Fruit fly (Drosophila melanogaster) whole organism, embryonic: ENCODE measurements around the gene CG11436.

ENCODE experiments used
- ATbp ChIP-seq: fragments of 200-800 bp; sonication (Bioruptor generic); optimal IDR thresholded peaks from 2 replicates; lab custom pipeline; 2017; ENCODE audit warnings: missing biosample characterization, mild to moderate bottlenecking, missing genetic modification characterization, missing genetic modification reagents
- B-H1 ChIP-seq: fragments of 200-800 bp; sonication (Bioruptor generic); IDR thresholded peaks from 3 replicates; pipeline ENCODE4 v1.3.6; 2022; ENCODE audit warnings: missing biosample characterization, missing genetic modification characterization
- B-H2 ChIP-seq: fragments of 200-800 bp; sonication (Bioruptor generic); optimal IDR thresholded peaks from 2 replicates; lab custom pipeline; 2018; ENCODE audit warnings: missing biosample characterization, mild to moderate bottlenecking, missing genetic modification characterization
- Blimp-1 ChIP-seq: fragments of 200-800 bp; sonication (Bioruptor generic); optimal IDR thresholded peaks from 3 replicates; lab custom pipeline; 2018; ENCODE audit warnings: missing biosample characterization, missing genetic modification characterization, mild to moderate bottlenecking, moderate library complexity, missing genetic modification reagents
- CG10147 ChIP-seq: fragments of 200-800 bp; sonication (Bioruptor generic); optimal IDR thresholded peaks from 2 replicates; lab custom pipeline; 2019; ENCODE audit warnings: missing biosample characterization, mild to moderate bottlenecking, missing genetic modification characterization, moderate library complexity
- CG11247 ChIP-seq: fragments of 200-800 bp; sonication (Bioruptor generic); IDR thresholded peaks from 2 replicates; pipeline ENCODE4 v1.3.6; 2022; ENCODE audit warnings: missing biosample characterization, missing genetic modification characterization
- CG11696 ChIP-seq: fragments of 200-800 bp; sonication (Bioruptor generic); IDR thresholded peaks from 2 replicates; pipeline ENCODE4 v1.3.6; 2022; ENCODE audit warnings: missing biosample characterization, missing genetic modification characterization
- CG11723 ChIP-seq: fragments of 200-800 bp; sonication (Bioruptor generic); optimal IDR thresholded peaks from 2 replicates; lab custom pipeline; 2017; ENCODE audit warnings: missing biosample characterization, mild to moderate bottlenecking, missing genetic modification characterization
- CG12942 ChIP-seq: fragments of 200-800 bp; sonication (Bioruptor generic); optimal IDR thresholded peaks from 3 replicates; lab custom pipeline; 2016; ENCODE audit warnings: missing biosample characterization, missing genetic modification characterization
- CG13287 ChIP-seq: fragments of 200-800 bp; sonication (Bioruptor generic); IDR thresholded peaks from 2 replicates; pipeline ENCODE4 v1.3.6; 2022; ENCODE audit warnings: missing biosample characterization, missing genetic modification characterization; ENCODE audit not compliant: partially characterized antibody
- CG30403 ChIP-seq: fragments of 200-800 bp; sonication (Bioruptor generic); optimal IDR thresholded peaks from 3 replicates; lab custom pipeline; 2016; ENCODE audit warnings: missing biosample characterization, missing genetic modification characterization
- CG4404 ChIP-seq: fragments of 200-800 bp; sonication (Bioruptor generic); IDR thresholded peaks from 2 replicates; pipeline ENCODE4 v1.3.6; 2022; ENCODE audit warnings: missing biosample characterization, missing genetic modification characterization
- CG6791 ChIP-seq: fragments of 200-800 bp; sonication (Bioruptor generic); IDR thresholded peaks from 3 replicates; pipeline ENCODE4 v1.3.6; 2022; ENCODE audit warnings: missing biosample characterization, missing genetic modification characterization; ENCODE audit not compliant: partially characterized antibody
- CG7271 ChIP-seq: fragments of 200-800 bp; sonication (Bioruptor generic); optimal IDR thresholded peaks from 2 replicates; lab custom pipeline; 2018; ENCODE audit warnings: missing biosample characterization, mild to moderate bottlenecking, missing genetic modification characterization, moderate library complexity
- CG7372 ChIP-seq: fragments of 200-800 bp; sonication (Bioruptor generic); IDR thresholded peaks from 2 replicates; pipeline ENCODE4 v1.3.6; 2022; ENCODE audit warnings: missing biosample characterization, missing genetic modification characterization
- CG8765 ChIP-seq: fragments of 200-800 bp; sonication (Bioruptor generic); IDR thresholded peaks from 2 replicates; pipeline ENCODE4 v1.3.6; 2022; ENCODE audit warnings: missing biosample characterization, missing genetic modification characterization
- CTCF ChIP-seq: fragments of 200-800 bp; sonication (Bioruptor generic); optimal IDR thresholded peaks from 2 replicates; lab custom pipeline; 2017; ENCODE audit warnings: missing biosample characterization, mild to moderate bottlenecking, missing genetic modification characterization, moderate library complexity
- E2f2 ChIP-seq: fragments of 200-800 bp; sonication (Bioruptor generic); IDR thresholded peaks from 2 replicates; pipeline ENCODE4 v1.3.6; 2022; ENCODE audit warnings: missing biosample characterization, missing genetic modification characterization
- HLH54F ChIP-seq: fragments of 200-800 bp; sonication (Bioruptor generic); optimal IDR thresholded peaks from 3 replicates; lab custom pipeline; 2016; ENCODE audit warnings: missing biosample characterization, missing genetic modification characterization
- Hand ChIP-seq: fragments of 200-800 bp; sonication (Bioruptor generic); optimal IDR thresholded peaks from 2 replicates; lab custom pipeline; 2017; ENCODE audit warnings: mild to moderate bottlenecking, missing biosample characterization, missing genetic modification reagents, missing genetic modification characterization
- Hmr ChIP-seq: fragments of 200-800 bp; sonication (Bioruptor generic); optimal IDR thresholded peaks from 3 replicates; lab custom pipeline; 2017; ENCODE audit warnings: mild to moderate bottlenecking, missing biosample characterization, missing genetic modification reagents, missing genetic modification characterization
- Hmx ChIP-seq: fragments of 200-800 bp; sonication (Bioruptor generic); optimal IDR thresholded peaks from 2 replicates; lab custom pipeline; 2016; ENCODE audit warnings: missing biosample characterization, missing genetic modification characterization
- Hr39 ChIP-seq: fragments of >200 bp; optimal IDR thresholded peaks from 2 replicates; lab custom pipeline; 2017
- Kr ChIP-seq: fragments of 200-800 bp; sonication (Bioruptor generic); optimal IDR thresholded peaks from 2 replicates; lab custom pipeline; 2017; ENCODE audit warnings: missing biosample characterization, mild to moderate bottlenecking, missing genetic modification characterization
- Nf-YC ChIP-seq: fragments of 200-800 bp; optimal IDR thresholded peaks from 3 replicates; lab custom pipeline; 2019; ENCODE audit warnings: missing biosample characterization, mild to moderate bottlenecking, missing genetic modification characterization, moderate library complexity
- Oaz ChIP-seq: fragments of 200-800 bp; sonication (Bioruptor generic); IDR thresholded peaks from 2 replicates; pipeline ENCODE4 v1.3.6; 2022; ENCODE audit warnings: missing biosample characterization, missing genetic modification characterization
- PHDP ChIP-seq: fragments of 200-800 bp; sonication (Bioruptor generic); optimal IDR thresholded peaks from 3 replicates; lab custom pipeline; 2018; ENCODE audit warnings: missing biosample characterization, mild to moderate bottlenecking, missing genetic modification characterization, moderate library complexity
- Ptx1 ChIP-seq: fragments of 200-800 bp; sonication (Bioruptor generic); IDR thresholded peaks from 2 replicates; pipeline ENCODE4 v1.3.6; 2022; ENCODE audit warnings: missing biosample characterization, missing genetic modification characterization
- Taf1 ChIP-seq: fragments of 200-800 bp; sonication (Bioruptor generic); IDR thresholded peaks from 2 replicates; pipeline ENCODE4 v1.3.6; 2022; ENCODE audit warnings: missing biosample characterization, missing genetic modification characterization
- crp ChIP-seq, 2 experiments: fragments of 200-800 bp; sonication (Bioruptor generic); optimal IDR thresholded peaks; 2 replicates in 1 of 2; 3 replicates in 1 of 2; lab custom pipeline; 2017; ENCODE audit warnings: missing biosample characterization in 2 of 2, missing genetic modification characterization in 2 of 2, mild to moderate bottlenecking in 1 of 2, moderate library complexity in 1 of 2
- eve ChIP-seq, 2 experiments: fragments of >200 bp; optimal IDR thresholded peaks; 2 replicates each; lab custom pipeline; 2017; ENCODE audit warnings: missing biosample characterization in 2 of 2, missing genetic modification characterization in 2 of 2
- fd96Cb ChIP-seq: fragments of 200-800 bp; sonication (Bioruptor generic); optimal IDR thresholded peaks from 2 replicates; lab custom pipeline; 2018; ENCODE audit warnings: missing biosample characterization, mild to moderate bottlenecking, missing genetic modification characterization, moderate library complexity
- gcm ChIP-seq: fragments of 200-800 bp; sonication (Bioruptor generic); optimal IDR thresholded peaks from 2 replicates; lab custom pipeline; 2019; ENCODE audit warnings: missing biosample characterization, mild to moderate bottlenecking, missing genetic modification characterization, moderate library complexity
- hb ChIP-seq: fragments of 200-800 bp; sonication (Bioruptor generic); IDR thresholded peaks from 3 replicates; pipeline ENCODE4 v1.3.6; 2022; ENCODE audit warnings: missing biosample characterization, missing genetic modification characterization; ENCODE audit not compliant: partially characterized antibody
- ind ChIP-seq: fragments of 200-800 bp; sonication (Bioruptor generic); optimal IDR thresholded peaks from 3 replicates; lab custom pipeline; 2016; ENCODE audit warnings: missing biosample characterization, missing genetic modification characterization
- insv ChIP-seq, 2 experiments: fragments of 200-800 bp; sonication (Bioruptor generic); optimal IDR thresholded peaks; 3 replicates each; lab custom pipeline; 2016 to 2018; ENCODE audit warnings: missing biosample characterization in 2 of 2, missing genetic modification characterization in 2 of 2
- kay ChIP-seq: fragments of 200-800 bp; sonication (Bioruptor generic); optimal IDR thresholded peaks from 2 replicates; lab custom pipeline; 2016; ENCODE audit warnings: missing biosample characterization, missing genetic modification characterization
- lov ChIP-seq, 2 experiments: fragments of 200-800 bp in 1 of 2; fragments of >200 bp in 1 of 2; sonication (Bioruptor generic) in 1 of 2; IDR thresholded peaks in 1 of 2; optimal IDR thresholded peaks in 1 of 2; 2 replicates in 1 of 2; 3 replicates in 1 of 2; pipeline versions ENCODE4 v1.3.6 to Lab custom; 2017 to 2022; ENCODE audit warnings: missing biosample characterization in 1 of 2, missing genetic modification characterization in 1 of 2
- mld ChIP-seq: fragments of 200-800 bp; sonication (Bioruptor generic); IDR thresholded peaks from 3 replicates; pipeline ENCODE4 v1.3.6; 2022; ENCODE audit warnings: missing biosample characterization, missing genetic modification characterization; ENCODE audit not compliant: partially characterized antibody
- onecut ChIP-seq: fragments of 200-800 bp; sonication (Bioruptor generic); IDR thresholded peaks from 2 replicates; pipeline ENCODE4 v1.3.6; 2022; ENCODE audit warnings: missing biosample characterization, missing genetic modification characterization
- org-1 ChIP-seq: fragments of 200-800 bp; sonication (Bioruptor generic); optimal IDR thresholded peaks from 2 replicates; lab custom pipeline; 2017; ENCODE audit warnings: missing biosample characterization, missing genetic modification characterization
- pzg ChIP-seq: fragments of 200-800 bp; sonication (Bioruptor generic); optimal IDR thresholded peaks from 3 replicates; lab custom pipeline; 2018; ENCODE audit warnings: missing biosample characterization, mild to moderate bottlenecking, missing genetic modification characterization, moderate library complexity
- scrt ChIP-seq: fragments of 200-800 bp; sonication (Bioruptor generic); optimal IDR thresholded peaks from 2 replicates; lab custom pipeline; 2018; ENCODE audit warnings: missing biosample characterization, mild to moderate bottlenecking, missing genetic modification characterization, moderate library complexity
- seq ChIP-seq: fragments of 200-800 bp; sonication (Bioruptor generic); IDR thresholded peaks from 2 replicates; pipeline ENCODE4 v1.3.6; 2022; ENCODE audit warnings: missing biosample characterization, missing genetic modification characterization
- sima ChIP-seq: fragments of 200-800 bp; sonication (Bioruptor generic); optimal IDR thresholded peaks from 2 replicates; lab custom pipeline; 2016; ENCODE audit warnings: missing biosample characterization, missing genetic modification characterization
- slbo ChIP-seq: fragments of 200-800 bp; sonication (Bioruptor generic); IDR thresholded peaks from 2 replicates; pipeline ENCODE4 v1.3.6; 2022; ENCODE audit warnings: missing biosample characterization, missing genetic modification characterization
- sob ChIP-seq: fragments of 200-800 bp; sonication (Bioruptor generic); IDR thresholded peaks from 2 replicates; pipeline ENCODE4 v1.3.6; 2022; ENCODE audit warnings: missing biosample characterization, missing genetic modification characterization
- sqz ChIP-seq: fragments of 200-800 bp; sonication (Bioruptor generic); optimal IDR thresholded peaks from 3 replicates; lab custom pipeline; 2018; ENCODE audit warnings: missing biosample characterization, mild to moderate bottlenecking, missing genetic modification characterization
- sr ChIP-seq: fragments of 200-800 bp; sonication (Bioruptor generic); IDR thresholded peaks from 3 replicates; pipeline ENCODE4 v1.3.6; 2022; ENCODE audit warnings: missing biosample characterization, missing genetic modification characterization
- stc ChIP-seq: fragments of 200-800 bp; sonication (Bioruptor generic); IDR thresholded peaks from 2 replicates; pipeline ENCODE4 v1.3.6; 2022; ENCODE audit warnings: missing biosample characterization, missing genetic modification characterization
- yki ChIP-seq: fragments of >200 bp; optimal IDR thresholded peaks from 3 replicates; lab custom pipeline; 2018
- zfh2 ChIP-seq: fragments of 200-800 bp; sonication (Bioruptor generic); optimal IDR thresholded peaks from 2 replicates; lab custom pipeline; 2016; ENCODE audit warnings: missing biosample characterization, missing genetic modification characterization

CG11436 gene

DNA sequence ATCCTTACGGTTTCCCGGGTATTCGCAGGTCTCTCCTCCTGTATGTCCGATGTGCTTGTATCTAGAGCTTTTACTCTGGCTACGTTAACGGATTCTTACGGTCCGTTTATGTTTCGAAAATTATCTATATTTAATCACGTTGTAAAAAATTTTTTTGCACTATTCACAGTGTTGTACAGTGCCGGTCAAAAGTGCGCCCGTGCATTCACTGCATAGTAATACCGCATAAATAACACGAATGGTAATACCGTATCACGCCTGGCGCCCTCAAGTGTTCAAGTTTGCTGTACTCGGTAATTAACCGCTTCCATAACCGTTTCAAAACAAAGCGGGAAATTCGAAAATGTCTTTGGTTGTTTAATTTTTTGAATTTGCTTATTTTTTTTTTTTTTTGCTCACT lies 2.3 kb upstream of the CG11436 start, which contains the start of gene CG11444 (continued):
- TF ChIP-seq zfh2 (GFP tag; lab: Kevin White, UChicago) (peak; percentile 58), B-H1 (GFP tag; lab: Robert Waterston, UW) (no peak), E2f2 (GFP tag; lab: Robert Waterston, UW) (peak; percentile 93), CG7271 (tag; lab: Kevin White, UChicago) (no peak), CG30403 (GFP tag; lab: Kevin White, UChicago) (peak; percentile 43), HLH54F (GFP tag; lab: Kevin White, UChicago) (peak; percentile 32), B-H2 (GFP tag; lab: Kevin White, UChicago) (peak; percentile 70), lov (optimal IDR thresholded peaks at IDR 0.05; lab: Kevin White, UChicago) (no peak), lov (GFP tag; IDR thresholded peaks at IDR 0.05; lab: Robert Waterston, UW) (no peak), sima (GFP tag; lab: Kevin White, UChicago) (no peak), CG7372 (GFP tag; lab: Robert Waterston, UW) (no peak), org-1 (no peak), pzg (GFP tag; lab: Kevin White, UChicago) (peak; percentile 96), PHDP (tag; lab: Kevin White, UChicago) (peak; percentile 33), CG4404 (GFP tag; lab: Robert Waterston, UW) (no peak), CG6791 (GFP tag; lab: Robert Waterston, UW) (no peak; the same call in 2 of the 3 replicates), Blimp-1 (GFP tag; lab: Kevin White, UChicago) (no peak), CG12942 (GFP tag; lab: Kevin White, UChicago) (no peak), seq (no peak), Taf1 (GFP tag; lab: Robert Waterston, UW) (no peak), insv (GFP tag; optimal IDR thresholded peaks at IDR 0.05; lab: Kevin White, UChicago) (peak in 1 of 2 experiments; percentile 22), CG11723 (GFP tag; lab: Kevin White, UChicago) (no peak), CG10147 (peak; percentile 10), sob (peak; percentile 68), slbo (peak; percentile 60), kay (GFP tag; lab: Kevin White, UChicago) (peak; percentile 18), yki (lab: Kevin White, UChicago) (no peak), mld (no peak), ATbp (GFP tag; lab: Kevin White, UChicago) (no peak), Kr (GFP tag; lab: Kevin White, UChicago) (no peak), sqz (GFP tag; lab: Kevin White, UChicago) (peak; percentile 73), Hmx (no peak), gcm (GFP tag; lab: Kevin White, UChicago) (no peak), crp (GFP tag; optimal IDR thresholded peaks at IDR 0.05; lab: Kevin White, UChicago) (no peak), scrt (GFP tag; lab: Kevin White, UChicago) (no peak), sr (GFP tag; lab: Robert Waterston, UW) (no peak), Hand (GFP tag; lab: Kevin White, UChicago) (no peak), Hr39 (no peak), Ptx1 (GFP tag; lab: Robert Waterston, UW) (peak; percentile 25; the same call in 1 of the 2 replicates), CG11696 (GFP tag; lab: Robert Waterston, UW) (no peak), CG13287 (GFP tag; lab: Robert Waterston, UW) (peak; percentile 66; the same call in 1 of the 2 replicates), Hmr (peak; percentile 75), fd96Cb (no peak), eve (GFP tag; optimal IDR thresholded peaks at IDR 0.05; lab: Kevin White, UChicago) (no peak), hb (GFP tag; lab: Robert Waterston, UW) (no peak), stc (GFP tag; lab: Robert Waterston, UW) (no peak), CTCF (GFP tag; lab: Kevin White, UChicago) (peak; percentile 97), Nf-YC (tag; lab: Kevin White, UChicago) (peak; percentile 15), CG11247 (GFP tag; lab: Robert Waterston, UW) (peak; percentile 26; the same call in 1 of the 2 replicates), ind (GFP tag; lab: Kevin White, UChicago) (peak; percentile 17), Oaz (GFP tag; lab: Robert Waterston, UW) (no peak), CG8765 (GFP tag; lab: Robert Waterston, UW) (0 out of 2 replicates have a peak, but pooled peaks have one; percentile 23), onecut (no peak)
